Worm (Caenorhabditis elegans): ENCODE measurements around the gene ten-1.

ce11 chrIII:6895166-6895565 is 74.4 kb downstream of the ten-1 start:
- TF ChIP-seq hlh-4 (tag; optimal IDR thresholded peaks at IDR 0.05) (no peak), ama-1 (optimal IDR thresholded peaks at IDR 0.05) (no peak), nhr-28 (tag; optimal IDR thresholded peaks at IDR 0.05) (no peak), elt-2 (tag; optimal IDR thresholded peaks at IDR 0.05) (peak; percentile 69), pag-3 (tag; optimal IDR thresholded peaks at IDR 0.05; ENCODE audit: borderline replicate concordance, insufficient read depth) (no peak), efl-1 (optimal IDR thresholded peaks at IDR 0.05) (peak; percentile 60), efl-1 (GFP tag; optimal IDR thresholded peaks at IDR 0.05 in 1 of 2) (peak; percentile 36 to 95), jun-1 (tag; optimal IDR thresholded peaks at IDR 0.05) (no peak), ceh-82 (tag; optimal IDR thresholded peaks at IDR 0.05) (peak in 2 of 3 experiments; percentile 10 to 11), ceh-88 (GFP tag; IDR thresholded peaks at IDR 0.05) (no peak), mdl-1 (tag; optimal IDR thresholded peaks at IDR 0.05) (peak in 1 of 2 experiments; percentile 49)

Measured in whole organism, L1 larva.